Worm (Caenorhabditis elegans) whole organism, L4 larva: ENCODE results near the gene D1014.5.

Experiments used
- F10B5.3 ChIP-seq: sonication (generic microtip); optimal IDR thresholded peaks from 2 replicates; lab custom pipeline; 2016; ENCODE audit warnings: mild to moderate bottlenecking, missing genetic modification characterization, missing compliant biosample characterization
- F44E2.7 ChIP-seq: fragments of 200-800 bp; sonication (Bioruptor generic); IDR thresholded peaks from 2 replicates; pipeline ENCODE4 v2.1.2; 2022; ENCODE audit warnings: missing genetic modification characterization, missing compliant biosample characterization
- R02D3.7 ChIP-seq: fragments of 150-350 bp; sonication (generic microtip); optimal IDR thresholded peaks from 3 replicates; lab custom pipeline; 2014; ENCODE audit warnings: missing biosample characterization, missing genetic modification characterization
- T20F7.1 ChIP-seq: fragments of 200-800 bp; sonication (Bioruptor generic); optimal IDR thresholded peaks from 2 replicates; lab custom pipeline; 2018; ENCODE audit warnings: mild to moderate bottlenecking, missing genetic modification characterization, missing compliant biosample characterization
- Y48G9A.11 ChIP-seq: fragments of 200-800 bp; sonication (Bioruptor generic); IDR thresholded peaks from 2 replicates; pipeline ENCODE4 v1.3.6; 2022; ENCODE audit warnings: missing genetic modification reagents, missing genetic modification characterization, missing compliant biosample characterization
- Y75B8A.6 ChIP-seq: fragments of 200-800 bp; sonication (Bioruptor generic); IDR thresholded peaks from 2 replicates; pipeline ENCODE4 v1.3.6; 2022; ENCODE audit warnings: missing genetic modification reagents, missing genetic modification characterization, missing compliant biosample characterization
- aha-1 ChIP-seq: fragments of 150-350 bp; peaks from one replicate; lab custom pipeline; 2014; ENCODE audit warnings: missing biosample characterization, missing genetic modification characterization
- ama-1 ChIP-seq: fragments of 150-350 bp; optimal IDR thresholded peaks from 2 replicates; lab custom pipeline; 2014; ENCODE audit warnings: inconsistent platforms, mixed read lengths
- ceh-44 ChIP-seq: fragments of 200-800 bp; sonication (Bioruptor generic); IDR thresholded peaks from 2 replicates; pipeline ENCODE4 v1.3.6; 2022; ENCODE audit warnings: missing genetic modification reagents, missing genetic modification characterization, missing compliant biosample characterization
- ces-1 ChIP-seq: fragments of 150-350 bp; sonication (generic microtip); optimal IDR thresholded peaks from 4 replicates; lab custom pipeline; 2014; ENCODE audit warnings: missing biosample characterization, missing genetic modification reagents, missing genetic modification characterization
- dmd-8 ChIP-seq: fragments of 200-800 bp; sonication (Bioruptor generic); IDR thresholded peaks from 2 replicates; pipeline ENCODE4 v1.3.6; 2022; ENCODE audit warnings: missing genetic modification characterization, missing compliant biosample characterization
- egl-27 ChIP-seq: sonication (generic microtip); optimal IDR thresholded peaks from 3 replicates; lab custom pipeline; 2017; ENCODE audit warnings: missing biosample characterization, missing genetic modification reagents, missing genetic modification characterization
- fkh-10 ChIP-seq: fragments of 150-350 bp; optimal IDR thresholded peaks from 2 replicates; lab custom pipeline; 2014; ENCODE audit warnings: missing biosample characterization, missing genetic modification reagents, missing genetic modification characterization
- hmg-1.1 ChIP-seq: fragments of 200-800 bp; sonication (Bioruptor generic); IDR thresholded peaks from 2 replicates; pipeline ENCODE4 v1.3.6; 2022; ENCODE audit warnings: missing genetic modification reagents, missing genetic modification characterization, missing compliant biosample characterization
- lim-7 ChIP-seq: fragments of 200-800 bp; sonication (Bioruptor generic); IDR thresholded peaks from 2 replicates; pipeline ENCODE4 v1.3.6; 2022; ENCODE audit warnings: missing genetic modification characterization, missing compliant biosample characterization
- lin-13 ChIP-seq: fragments of 150-350 bp; optimal IDR thresholded peaks from 2 replicates; lab custom pipeline; 2014; ENCODE audit warnings: missing biosample characterization, missing genetic modification reagents, missing genetic modification characterization
- lin-15B ChIP-seq: fragments of 150-350 bp; sonication (generic microtip); optimal IDR thresholded peaks from 3 replicates; lab custom pipeline; 2014; ENCODE audit warnings: missing biosample characterization, missing genetic modification characterization
- lin-29 ChIP-seq: fragments of 200-800 bp; sonication (Bioruptor generic); IDR thresholded peaks from 2 replicates; pipeline ENCODE4 v1.3.6; 2022; ENCODE audit warnings: missing genetic modification reagents, missing genetic modification characterization, missing compliant biosample characterization
- lir-3 ChIP-seq: sonication (generic microtip); optimal IDR thresholded peaks from 2 replicates; lab custom pipeline; 2016; ENCODE audit warnings: mild to moderate bottlenecking, missing genetic modification characterization, missing compliant biosample characterization
- mdl-1 ChIP-seq, 2 experiments: fragments of 150-350 bp in 1 of 2; sonication (generic microtip) in 1 of 2; optimal IDR thresholded peaks; 2 replicates each; lab custom pipeline; 2014 to 2017; ENCODE audit warnings: missing biosample characterization in 2 of 2, missing genetic modification characterization in 2 of 2
- mxl-2 ChIP-seq: fragments of 200-800 bp; sonication (Bioruptor generic); conservative IDR thresholded peaks from 2 replicates; pipeline ENCODE4 v1.3.6; 2022; ENCODE audit warnings: missing genetic modification reagents, missing genetic modification characterization, missing compliant biosample characterization
- mxl-3 ChIP-seq: fragments of 200-800 bp; sonication (Bioruptor generic); optimal IDR thresholded peaks from 2 replicates; lab custom pipeline; 2018; ENCODE audit warnings: mild to moderate bottlenecking, missing genetic modification characterization, missing compliant biosample characterization
- nhr-237 ChIP-seq: sonication (generic microtip); optimal IDR thresholded peaks from 2 replicates; lab custom pipeline; 2017; ENCODE audit warnings: missing biosample characterization, missing genetic modification characterization
- nhr-6 ChIP-seq: fragments of 150-350 bp; optimal IDR thresholded peaks from 2 replicates; lab custom pipeline; 2014; ENCODE audit warnings: missing biosample characterization, missing genetic modification characterization
- nhr-76 ChIP-seq: fragments of 150-350 bp; optimal IDR thresholded peaks from 2 replicates; lab custom pipeline; 2014; ENCODE audit warnings: missing biosample characterization, missing genetic modification characterization
- nhr-77 ChIP-seq: fragments of 150-350 bp; optimal IDR thresholded peaks from 2 replicates; lab custom pipeline; 2014; ENCODE audit warnings: missing biosample characterization, missing genetic modification characterization
- php-3 ChIP-seq: fragments of 200-800 bp; sonication (Bioruptor generic); IDR thresholded peaks from 2 replicates; pipeline ENCODE4 v1.3.6; 2022; ENCODE audit warnings: missing genetic modification reagents, missing genetic modification characterization, missing compliant biosample characterization
- saeg-2 ChIP-seq: fragments of 200-800 bp; sonication (Bioruptor generic); IDR thresholded peaks from 2 replicates; pipeline ENCODE4 v1.3.6; 2022; ENCODE audit warnings: missing genetic modification reagents, missing genetic modification characterization, missing compliant biosample characterization
- sdz-12 ChIP-seq: fragments of 200-800 bp; sonication (Bioruptor generic); optimal IDR thresholded peaks from 2 replicates; lab custom pipeline; 2018; ENCODE audit warnings: mild to moderate bottlenecking, missing genetic modification characterization, missing compliant biosample characterization
- snpc-4 ChIP-seq: fragments of 150-350 bp; optimal IDR thresholded peaks from 2 replicates; lab custom pipeline; 2014; ENCODE audit warnings: missing biosample characterization, missing genetic modification characterization
- spr-3 ChIP-seq: fragments of 200-800 bp; sonication (Bioruptor generic); optimal IDR thresholded peaks from 2 replicates; lab custom pipeline; 2018; ENCODE audit warnings: mild to moderate bottlenecking, missing genetic modification characterization, missing compliant biosample characterization
- tra-1 ChIP-seq: fragments of 200-800 bp; sonication (Bioruptor generic); IDR thresholded peaks from 2 replicates; pipeline ENCODE4 v1.3.6; 2022; ENCODE audit warnings: missing genetic modification reagents, missing genetic modification characterization, missing compliant biosample characterization
- unc-130 ChIP-seq: sonication (generic microtip); optimal IDR thresholded peaks from 2 replicates; lab custom pipeline; 2016; ENCODE audit warnings: missing genetic modification reagents, missing genetic modification characterization, missing compliant biosample characterization
- unc-39 ChIP-seq: sonication (generic microtip); optimal IDR thresholded peaks from 2 replicates; lab custom pipeline; 2017; ENCODE audit warnings: missing biosample characterization, missing genetic modification characterization
- unc-62 ChIP-seq, 3 experiments: fragments of 150-350 bp in 1 of 3; sonication (generic microtip); optimal IDR thresholded peaks in 2 of 3; peaks in 1 of 3; 1 replicate in 1 of 3; 2 replicates in 2 of 3; lab custom pipeline; 2014 to 2017; ENCODE audit warnings: missing biosample characterization in 3 of 3, missing genetic modification characterization in 3 of 3, missing genetic modification reagents in 3 of 3, missing genotype in 1 of 3
- vab-7 ChIP-seq: fragments of 200-800 bp; sonication (Bioruptor generic); IDR thresholded peaks from 2 replicates; pipeline ENCODE4 v1.3.6; 2022; ENCODE audit warnings: missing genetic modification reagents, missing genetic modification characterization, missing compliant biosample characterization
- zfp-2 ChIP-seq: sonication (generic microtip); optimal IDR thresholded peaks from 2 replicates; lab custom pipeline; 2016; ENCODE audit warnings: mild to moderate bottlenecking, missing genetic modification characterization, missing compliant biosample characterization
- zip-2 ChIP-seq: fragments of 150-350 bp; optimal IDR thresholded peaks from 2 replicates; lab custom pipeline; 2014; ENCODE audit warnings: missing biosample characterization, missing genetic modification characterization

The D1014.5 gene

ce11 chrV:8099306-8099705 lies 24.2 kb upstream of the D1014.5 start, which contains the start of gene sdz-23:
sdz-23 (plus strand) TSS chrV:8099606.
- TF ChIP-seq spr-3 (no peak), nhr-6 (tag; lab: Kevin White, UChicago) (no peak), saeg-2 (GFP tag; lab: Robert Waterston, UW) (no peak), sdz-12 (GFP tag; lab: Kevin White, UChicago) (no peak), zfp-2 (tag; lab: Kevin White, UChicago) (no peak), ces-1 (GFP tag; lab: Kevin White, UChicago) (no peak), nhr-77 (tag; lab: Kevin White, UChicago) (no peak), mdl-1 (tag; optimal IDR thresholded peaks at IDR 0.05; lab: Kevin White, UChicago) (no peak), F44E2.7 (GFP tag; lab: Robert Waterston, UW) (no peak)

- TF ChIP-seq fkh-10 (no peak), unc-39 (tag; lab: Kevin White, UChicago) (no peak), nhr-76 (tag; lab: Kevin White, UChicago) (no peak)
These were observed 20.5 kb upstream of the D1014.5 start, which contains the start of gene str-90 for ce11 chrV:8102960-8103359. str-90 (plus strand) TSS chrV:8103260.

- TF ChIP-seq php-3 = no peak
- no peak for TF ChIP-seq nhr-237 (tag; lab: Kevin White, UChicago)
- TF ChIP-seq dmd-8 (GFP tag; lab: Robert Waterston, UW) = no peak
- no peak for TF ChIP-seq tra-1 (GFP tag; lab: Robert Waterston, UW)
These were observed 19.0 kb upstream of the D1014.5 start, which contains the start of gene srlf-16 for ce11 chrV:8104473-8104872. srlf-16 (plus strand) TSS chrV:8104773.

- TF ChIP-seq snpc-4 = no peak
- no peak for TF ChIP-seq mxl-3 (GFP tag; lab: Kevin White, UChicago)
- no peak for TF ChIP-seq Y75B8A.6 (GFP tag; lab: Robert Waterston, UW)
- TF ChIP-seq lir-3 = no peak
- no peak for TF ChIP-seq nhr-6 (tag; lab: Kevin White, UChicago)
- no peak for TF ChIP-seq unc-130 (GFP tag; lab: Kevin White, UChicago)
- no peak for TF ChIP-seq R02D3.7
- no peak for TF ChIP-seq vab-7 (GFP tag; lab: Robert Waterston, UW)
- no peak for TF ChIP-seq lim-7 (GFP tag; lab: Robert Waterston, UW)
- no peak for TF ChIP-seq sdz-12 (GFP tag; lab: Kevin White, UChicago)
- TF ChIP-seq ceh-44 (GFP tag; lab: Robert Waterston, UW) = no peak
- no peak for TF ChIP-seq Y48G9A.11
- TF ChIP-seq spr-3 = no peak
- TF ChIP-seq mxl-2 (GFP tag; lab: Robert Waterston, UW) = no peak
- TF ChIP-seq aha-1 (tag; lab: Kevin White, UChicago) = no peak
- TF ChIP-seq egl-27 = no peak
- TF ChIP-seq hmg-1.1 (GFP tag; lab: Robert Waterston, UW) = no peak
- no peak for TF ChIP-seq zip-2
- TF ChIP-seq lin-13 (GFP tag; lab: Kevin White, UChicago) = no peak
These were observed 14.8 kb upstream of the D1014.5 start, which contains the start of gene myo-5 for ce11 chrV:8108670-8109069. myo-5 (plus strand) TSS chrV:8108970.

ce11 chrV:8110816-8111215 lies 12.7 kb upstream of the D1014.5 start:
- TF ChIP-seq lin-15B (tag; lab: Kevin White, UChicago) (no peak), T20F7.1 (GFP tag; lab: Kevin White, UChicago) (no peak), ama-1 (lab: Kevin White, UChicago) (no peak), lin-29 (GFP tag; lab: Robert Waterston, UW) (no peak), unc-62 (GFP tag; optimal IDR thresholded peaks at IDR 0.05 in 1 of 2; lab: Kevin White, UChicago) (no peak), unc-62 (tag; optimal IDR thresholded peaks at IDR 0.05; lab: Kevin White, UChicago) (no peak), F10B5.3 (tag; lab: Kevin White, UChicago) (no peak)
